Worm (Caenorhabditis elegans): ENCODE measurements around the gene snb-6.

DNA sequence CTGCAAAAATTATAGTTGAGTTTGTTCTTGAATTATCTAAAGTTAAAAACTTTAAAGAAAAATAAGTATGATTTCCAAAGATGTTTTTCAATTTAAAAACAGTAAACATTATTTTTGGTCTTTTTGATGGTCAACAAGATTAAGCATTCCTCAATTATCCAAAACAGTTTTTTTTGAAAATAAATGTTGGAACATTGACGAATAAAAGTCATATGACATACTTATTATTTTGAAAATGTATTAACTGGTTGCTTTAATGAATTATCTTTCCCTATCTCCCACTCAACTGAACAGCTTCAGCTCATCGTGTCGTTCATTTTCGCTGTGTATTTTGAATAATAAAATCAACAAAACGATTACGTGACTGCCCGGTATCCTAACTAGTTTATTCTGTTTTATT, 2.4 kb downstream of the snb-6 start:
- TF ChIP-seq nhr-179 (tag; optimal IDR thresholded peaks at IDR 0.05) (no peak), madf-10 (tag; optimal IDR thresholded peaks at IDR 0.05) (no peak), sea-2 (GFP tag; IDR thresholded peaks at IDR 0.05) (no peak), him-1 (tag; optimal IDR thresholded peaks at IDR 0.05) (no peak), T26A5.8 (tag; optimal IDR thresholded peaks at IDR 0.05) (no peak), lag-1 (GFP tag; IDR thresholded peaks at IDR 0.05) (no peak), nhr-80 (tag; optimal IDR thresholded peaks at IDR 0.05) (no peak)
